Fruit fly (Drosophila melanogaster) whole organism, prepupa: ENCODE results near the gene mgr.

Experiments
- CG10631 ChIP-seq: fragments of 200-800 bp; sonication (Bioruptor generic); optimal IDR thresholded peaks from 2 replicates; lab custom pipeline; 2016; ENCODE audit warnings: missing biosample characterization, missing genetic modification characterization
- CG11902 ChIP-seq: fragments of 200-800 bp; sonication (Bioruptor generic); optimal IDR thresholded peaks from 3 replicates; lab custom pipeline; 2016; ENCODE audit warnings: missing biosample characterization, missing genetic modification characterization
- CG15336 ChIP-seq: fragments of 200-800 bp; sonication (Bioruptor generic); IDR thresholded peaks from 2 replicates; pipeline ENCODE4 v1.3.6; 2022; ENCODE audit warnings: missing biosample characterization, missing genetic modification characterization
- CG16779 ChIP-seq: fragments of 200-800 bp; sonication (Bioruptor generic); optimal IDR thresholded peaks from 3 replicates; lab custom pipeline; 2017; ENCODE audit warnings: missing biosample characterization, mild to moderate bottlenecking, missing genetic modification characterization
- CG31627 ChIP-seq: fragments of 200-800 bp; sonication (Bioruptor generic); optimal IDR thresholded peaks from 3 replicates; lab custom pipeline; 2016; ENCODE audit warnings: missing biosample characterization, missing genetic modification characterization
- CG3919 ChIP-seq: fragments of 200-800 bp; sonication (Bioruptor generic); optimal IDR thresholded peaks from 3 replicates; lab custom pipeline; 2016; ENCODE audit warnings: missing biosample characterization, missing genetic modification characterization
- CG6163 ChIP-seq: fragments of 200-800 bp; sonication (Bioruptor generic); IDR thresholded peaks from 3 replicates; pipeline ENCODE4 v1.3.6; 2022; ENCODE audit warnings: missing biosample characterization, missing genetic modification characterization
- CG6792 ChIP-seq: fragments of 200-800 bp; sonication (Bioruptor generic); optimal IDR thresholded peaks from 3 replicates; lab custom pipeline; 2016; ENCODE audit warnings: missing biosample characterization, missing genetic modification characterization
- CG6808 ChIP-seq: fragments of 200-800 bp; sonication (Bioruptor generic); optimal IDR thresholded peaks from 3 replicates; lab custom pipeline; 2017; ENCODE audit warnings: missing biosample characterization, missing genetic modification characterization, mild to moderate bottlenecking, moderate library complexity, missing genetic modification reagents
- CG6854 ChIP-seq: fragments of 200-800 bp; sonication (Bioruptor generic); optimal IDR thresholded peaks from 2 replicates; lab custom pipeline; 2017; ENCODE audit warnings: missing biosample characterization, mild to moderate bottlenecking, missing genetic modification characterization
- CG7368 ChIP-seq: fragments of 200-800 bp; sonication (Bioruptor generic); optimal IDR thresholded peaks from 3 replicates; lab custom pipeline; 2016; ENCODE audit warnings: missing biosample characterization, missing genetic modification characterization
- CG8119 ChIP-seq: fragments of 200-800 bp; sonication (Bioruptor generic); IDR thresholded peaks from 3 replicates; pipeline ENCODE4 v1.3.6; 2022; ENCODE audit warnings: missing biosample characterization, missing genetic modification characterization
- CG8319 ChIP-seq: fragments of 200-800 bp; sonication (Bioruptor generic); optimal IDR thresholded peaks from 3 replicates; lab custom pipeline; 2016; ENCODE audit warnings: missing biosample characterization, missing genetic modification characterization
- CG8632 ChIP-seq: fragments of 200-800 bp; sonication (Bioruptor generic); optimal IDR thresholded peaks from 3 replicates; lab custom pipeline; 2016; ENCODE audit warnings: missing biosample characterization, missing genetic modification characterization
- CG9139 ChIP-seq: fragments of 200-800 bp; sonication (Bioruptor generic); optimal IDR thresholded peaks from 3 replicates; lab custom pipeline; 2017; ENCODE audit warnings: missing biosample characterization, mild to moderate bottlenecking, missing genetic modification characterization
- Eip75B ChIP-seq: fragments of 200-800 bp; sonication (Bioruptor generic); optimal IDR thresholded peaks from 3 replicates; lab custom pipeline; 2016; ENCODE audit warnings: missing biosample characterization, missing genetic modification characterization
- Eip78C ChIP-seq: fragments of 200-800 bp; sonication (Bioruptor generic); peaks from one replicate; lab custom pipeline; 2016; ENCODE audit warnings: missing biosample characterization, missing genetic modification characterization
- Ets21C ChIP-seq: fragments of 200-800 bp; sonication (Bioruptor generic); optimal IDR thresholded peaks from 3 replicates; lab custom pipeline; 2016; ENCODE audit warnings: missing biosample characterization, missing genetic modification characterization
- Hr38 ChIP-seq: sonication (Bioruptor generic); optimal IDR thresholded peaks from 2 replicates; lab custom pipeline; 2016; ENCODE audit warnings: missing biosample characterization, missing genetic modification characterization
- Hr39 ChIP-seq: fragments of 200-800 bp; sonication (Bioruptor generic); optimal IDR thresholded peaks from 2 replicates; lab custom pipeline; 2016; ENCODE audit warnings: missing biosample characterization, missing genetic modification characterization
- Met ChIP-seq: fragments of 200-800 bp; sonication (Bioruptor generic); optimal IDR thresholded peaks from 3 replicates; lab custom pipeline; 2016; ENCODE audit warnings: missing biosample characterization, missing genetic modification characterization
- Smox ChIP-seq: fragments of 200-800 bp; sonication (Bioruptor generic); optimal IDR thresholded peaks from 3 replicates; lab custom pipeline; 2016; ENCODE audit warnings: missing biosample characterization, missing genetic modification characterization
- Sox102F ChIP-seq: fragments of 200-800 bp; sonication (Bioruptor generic); optimal IDR thresholded peaks from 2 replicates; lab custom pipeline; 2016; ENCODE audit warnings: missing biosample characterization, mild to moderate bottlenecking, missing genetic modification characterization
- Sox14 ChIP-seq: fragments of 200-800 bp; sonication (Bioruptor generic); optimal IDR thresholded peaks from 3 replicates; lab custom pipeline; 2016; ENCODE audit warnings: missing biosample characterization, missing genetic modification characterization
- Sox15 ChIP-seq: fragments of 200-800 bp; sonication (Bioruptor generic); optimal IDR thresholded peaks from 3 replicates; lab custom pipeline; 2016; ENCODE audit warnings: missing biosample characterization, missing genetic modification characterization
- achi ChIP-seq: fragments of 200-800 bp; sonication (Bioruptor generic); optimal IDR thresholded peaks from 3 replicates; lab custom pipeline; 2016; ENCODE audit warnings: missing biosample characterization, missing genetic modification characterization
- acj6 ChIP-seq: fragments of 200-800 bp; sonication (Bioruptor generic); optimal IDR thresholded peaks from 3 replicates; lab custom pipeline; 2016; ENCODE audit warnings: missing biosample characterization, missing genetic modification characterization
- cyc ChIP-seq: fragments of 200-800 bp; sonication (Bioruptor generic); optimal IDR thresholded peaks from 3 replicates; lab custom pipeline; 2016; ENCODE audit warnings: missing biosample characterization, missing genetic modification characterization
- dsx ChIP-seq: fragments of 200-800 bp; optimal IDR thresholded peaks from 3 replicates; lab custom pipeline; 2019; ENCODE audit warnings: missing biosample characterization, mild to moderate bottlenecking, missing genetic modification characterization, moderate library complexity; ENCODE audit not compliant: poor library complexity, severe bottlenecking
- eg ChIP-seq: fragments of 200-800 bp; sonication (Bioruptor generic); IDR thresholded peaks from 3 replicates; pipeline ENCODE4 v1.3.6; 2022; ENCODE audit warnings: missing biosample characterization, missing genetic modification characterization
- esn ChIP-seq: fragments of 200-800 bp; sonication (Bioruptor generic); optimal IDR thresholded peaks from 2 replicates; lab custom pipeline; 2016; ENCODE audit warnings: missing biosample characterization, mild to moderate bottlenecking, missing genetic modification characterization, moderate library complexity
- fd85E ChIP-seq: fragments of 200-800 bp; sonication (Bioruptor generic); optimal IDR thresholded peaks from 3 replicates; lab custom pipeline; 2016; ENCODE audit warnings: missing biosample characterization, missing genetic modification characterization
- fkh ChIP-seq: fragments of 200-800 bp; sonication (Bioruptor generic); optimal IDR thresholded peaks from 3 replicates; lab custom pipeline; 2017; ENCODE audit warnings: missing biosample characterization, mild to moderate bottlenecking, missing genetic modification characterization, moderate library complexity
- net ChIP-seq: fragments of 200-800 bp; sonication (Bioruptor generic); optimal IDR thresholded peaks from 3 replicates; lab custom pipeline; 2016; ENCODE audit warnings: missing biosample characterization, missing genetic modification characterization
- pdm3 ChIP-seq: fragments of 200-800 bp; sonication (Bioruptor generic); optimal IDR thresholded peaks from 3 replicates; lab custom pipeline; 2016; ENCODE audit warnings: missing biosample characterization, missing genetic modification characterization
- salr ChIP-seq, 2 experiments: fragments of 200-800 bp; sonication (Bioruptor generic); optimal IDR thresholded peaks; 3 replicates each; lab custom pipeline; 2016 to 2018; ENCODE audit warnings: missing biosample characterization in 2 of 2, missing genetic modification characterization in 2 of 2, mild to moderate bottlenecking in 1 of 2
- svp ChIP-seq: fragments of 200-800 bp; sonication (Bioruptor generic); peaks from one replicate; lab custom pipeline; 2016; ENCODE audit warnings: missing biosample characterization, missing genetic modification characterization
- topi ChIP-seq: fragments of 200-800 bp; sonication (Bioruptor generic); optimal IDR thresholded peaks from 3 replicates; lab custom pipeline; 2016; ENCODE audit warnings: missing biosample characterization, missing genetic modification characterization
- vri ChIP-seq: fragments of 200-800 bp; sonication (Bioruptor generic); optimal IDR thresholded peaks from 3 replicates; lab custom pipeline; 2016; ENCODE audit warnings: missing biosample characterization, mild to moderate bottlenecking, missing genetic modification characterization

mgr gene

dm6 chr3R:11409667-11410137, at the start of gene mgr, which contains the start of gene Irbp (continued):
- no peak for TF ChIP-seq Hr38 (GFP tag; lab: Kevin White, UChicago)
- TF ChIP-seq fkh (GFP tag; lab: Kevin White, UChicago), result no peak
- TF ChIP-seq Sox14 (GFP tag; lab: Kevin White, UChicago), result peak; percentile 63
- TF ChIP-seq Met (GFP tag; lab: Kevin White, UChicago), result no peak
- no peak for TF ChIP-seq Sox102F (GFP tag; lab: Kevin White, UChicago)
- no peak for TF ChIP-seq CG6854 (GFP tag; lab: Kevin White, UChicago)
- TF ChIP-seq CG16779 (tag; lab: Kevin White, UChicago), result peak; percentile 58
- peak; percentile 61 for TF ChIP-seq CG31627 (GFP tag; lab: Kevin White, UChicago)

DNA sequence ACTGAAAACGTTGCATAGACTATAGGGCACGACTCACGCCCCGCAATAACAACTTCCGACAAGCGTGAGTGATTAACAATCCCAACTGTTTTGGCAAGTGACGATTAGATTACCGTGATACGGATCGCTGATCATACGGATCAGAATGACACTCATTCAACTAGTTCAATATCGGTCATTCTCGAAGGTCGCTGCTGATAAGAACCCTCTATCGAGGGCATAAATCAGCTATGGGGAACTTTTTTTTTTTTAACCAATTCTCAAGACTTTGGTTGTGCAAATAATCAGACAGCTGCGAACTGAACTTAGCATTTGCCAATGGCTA, 49.1 kb upstream of the mgr start:
- TF ChIP-seq CG8319 (no peak), CG8119 (GFP tag; lab: Robert Waterston, UW) (no peak), net (no peak), Sox102F (GFP tag; lab: Kevin White, UChicago) (no peak), Eip78C (GFP tag; lab: Kevin White, UChicago) (no peak), esn (no peak), CG6808 (GFP tag; lab: Kevin White, UChicago) (no peak), CG11902 (GFP tag; lab: Kevin White, UChicago) (no peak), Hr39 (GFP tag; lab: Kevin White, UChicago) (no peak), acj6 (GFP tag; lab: Kevin White, UChicago) (no peak), CG10631 (GFP tag; lab: Kevin White, UChicago) (no peak), fd85E (GFP tag; lab: Kevin White, UChicago) (no peak), achi (GFP tag; lab: Kevin White, UChicago) (no peak), salr (GFP tag; optimal IDR thresholded peaks at IDR 0.05; lab: Kevin White, UChicago) (no peak), Sox14 (GFP tag; lab: Kevin White, UChicago) (no peak), fkh (GFP tag; lab: Kevin White, UChicago) (no peak), svp (no peak), Eip75B (no peak), CG6163 (GFP tag; lab: Robert Waterston, UW) (no peak)

dm6 chr3R:11458022-11458850, 48.6 kb upstream of the mgr start:
- TF ChIP-seq Smox (GFP tag; lab: Kevin White, UChicago), result no peak
- no peak for TF ChIP-seq salr (GFP tag; optimal IDR thresholded peaks at IDR 0.05; lab: Kevin White, UChicago)
- TF ChIP-seq Met (GFP tag; lab: Kevin White, UChicago), result peak; percentile 27
- TF ChIP-seq CG31627 (GFP tag; lab: Kevin White, UChicago), result peak; percentile 28
- no peak for TF ChIP-seq dsx (GFP tag; lab: Kevin White, UChicago)
- no peak for TF ChIP-seq CG6792
- no peak for TF ChIP-seq Ets21C (GFP tag; lab: Kevin White, UChicago)
- TF ChIP-seq CG8632, result no peak
- TF ChIP-seq Sox15 (GFP tag; lab: Kevin White, UChicago), result no peak
- peak; percentile 27 for TF ChIP-seq esn
- TF ChIP-seq svp, result peak; percentile 96
- no peak for TF ChIP-seq eg (GFP tag; lab: Robert Waterston, UW)
- no peak for TF ChIP-seq CG15336 (GFP tag; lab: Robert Waterston, UW)
- TF ChIP-seq cyc (GFP tag; lab: Kevin White, UChicago), result peak; percentile 12
- no peak for TF ChIP-seq topi
- TF ChIP-seq CG6163 (GFP tag; lab: Robert Waterston, UW), result peak; percentile 36; the same call in 1 of the 3 replicates
- no peak for TF ChIP-seq CG3919 (GFP tag; lab: Kevin White, UChicago)
- TF ChIP-seq vri (GFP tag; lab: Kevin White, UChicago), result peak; percentile 15
- no peak for TF ChIP-seq net
- TF ChIP-seq CG7368, result no peak
- no peak for TF ChIP-seq Sox14 (GFP tag; lab: Kevin White, UChicago)
- no peak for TF ChIP-seq CG9139 (GFP tag; lab: Kevin White, UChicago)
- TF ChIP-seq pdm3 (GFP tag; lab: Kevin White, UChicago), result no peak
- peak; percentile 49 for TF ChIP-seq Hr39 (GFP tag; lab: Kevin White, UChicago)
- no peak for TF ChIP-seq Eip75B
